Fruit fly (Drosophila melanogaster) whole organism, embryonic: ENCODE measurements around the gene CG18622.

Experiments used
- Awh ChIP-seq: fragments of 200-800 bp; sonication (Bioruptor generic); IDR thresholded peaks from 2 replicates; pipeline ENCODE4, ENCODE4 v1.3.6; 2022; ENCODE audit warnings: missing biosample characterization, missing genetic modification characterization
- Bgb ChIP-seq: fragments of 200-800 bp; sonication (Bioruptor generic); IDR thresholded peaks from 2 replicates; pipeline ENCODE4 v1.3.6; 2022; ENCODE audit warnings: missing biosample characterization, missing genetic modification characterization; ENCODE audit not compliant: partially characterized antibody
- Blimp-1 ChIP-seq: fragments of 200-800 bp; sonication (Bioruptor generic); optimal IDR thresholded peaks from 3 replicates; lab custom pipeline; 2018; ENCODE audit warnings: missing biosample characterization, missing genetic modification characterization, mild to moderate bottlenecking, moderate library complexity, missing genetic modification reagents
- BtbVII ChIP-seq: fragments of 200-800 bp; sonication (Bioruptor generic); optimal IDR thresholded peaks from 3 replicates; lab custom pipeline; 2017; ENCODE audit warnings: missing biosample characterization, mild to moderate bottlenecking, missing genetic modification characterization
- CG10274 ChIP-seq: fragments of 200-800 bp; sonication (Bioruptor generic); optimal IDR thresholded peaks from 3 replicates; lab custom pipeline; 2017; ENCODE audit warnings: missing biosample characterization, mild to moderate bottlenecking, missing genetic modification characterization
- CG10431 ChIP-seq: fragments of 200-800 bp; sonication (Bioruptor generic); optimal IDR thresholded peaks from 3 replicates; lab custom pipeline; 2018; ENCODE audit warnings: missing biosample characterization, mild to moderate bottlenecking, missing genetic modification characterization
- CG11504 ChIP-seq: fragments of 200-800 bp; sonication (Bioruptor generic); optimal IDR thresholded peaks from 3 replicates; lab custom pipeline; 2019; ENCODE audit warnings: missing biosample characterization, mild to moderate bottlenecking, missing genetic modification characterization, moderate library complexity
- CG12155 ChIP-seq: fragments of 200-800 bp; sonication (Bioruptor generic); optimal IDR thresholded peaks from 3 replicates; lab custom pipeline; 2016; ENCODE audit warnings: missing biosample characterization, missing genetic modification characterization
- CG12769 ChIP-seq: fragments of 200-800 bp; sonication (Bioruptor generic); optimal IDR thresholded peaks from 2 replicates; lab custom pipeline; 2019; ENCODE audit warnings: missing biosample characterization, mild to moderate bottlenecking, missing genetic modification characterization, moderate library complexity
- CG12942 ChIP-seq: fragments of 200-800 bp; sonication (Bioruptor generic); optimal IDR thresholded peaks from 3 replicates; lab custom pipeline; 2016; ENCODE audit warnings: missing biosample characterization, missing genetic modification characterization
- CG13296 ChIP-seq: fragments of 200-800 bp; sonication (Bioruptor generic); optimal IDR thresholded peaks from 3 replicates; lab custom pipeline; 2018; ENCODE audit warnings: missing biosample characterization, mild to moderate bottlenecking, missing genetic modification characterization
- CG15269 ChIP-seq: fragments of 200-800 bp; sonication (Bioruptor generic); optimal IDR thresholded peaks from 2 replicates; lab custom pipeline; 2018; ENCODE audit warnings: missing biosample characterization, mild to moderate bottlenecking, missing genetic modification characterization, moderate library complexity
- CG15514 ChIP-seq: fragments of 200-800 bp; sonication (Bioruptor generic); optimal IDR thresholded peaks from 3 replicates; lab custom pipeline; 2017; ENCODE audit warnings: missing biosample characterization, missing genetic modification characterization, mild to moderate bottlenecking, moderate library complexity, missing genetic modification reagents
- CG17802 ChIP-seq: fragments of 200-800 bp; sonication (Bioruptor generic); optimal IDR thresholded peaks from 2 replicates; lab custom pipeline; 2018; ENCODE audit warnings: missing biosample characterization, mild to moderate bottlenecking, missing genetic modification characterization, moderate library complexity
- CG18599 ChIP-seq: fragments of 200-800 bp; sonication (Bioruptor generic); optimal IDR thresholded peaks from 3 replicates; lab custom pipeline; 2017; ENCODE audit warnings: missing biosample characterization, missing genetic modification characterization, mild to moderate bottlenecking, moderate library complexity, missing genetic modification reagents
- CG2116 ChIP-seq: fragments of 200-800 bp; sonication (Bioruptor generic); optimal IDR thresholded peaks from 3 replicates; lab custom pipeline; 2018; ENCODE audit warnings: missing biosample characterization, mild to moderate bottlenecking, missing genetic modification characterization
- CG2199 ChIP-seq: fragments of 200-800 bp; sonication (Bioruptor generic); IDR thresholded peaks from 3 replicates; pipeline ENCODE4 v1.3.6; 2022; ENCODE audit warnings: missing biosample characterization, missing genetic modification characterization
- CG3407 ChIP-seq: fragments of 200-800 bp; sonication (Bioruptor generic); optimal IDR thresholded peaks from 2 replicates; lab custom pipeline; 2018; ENCODE audit warnings: missing biosample characterization, mild to moderate bottlenecking, missing genetic modification characterization
- CG34422 ChIP-seq: fragments of 200-800 bp; sonication (Bioruptor generic); IDR thresholded peaks from 3 replicates; pipeline ENCODE4 v1.3.6; 2022; ENCODE audit warnings: missing biosample characterization, missing genetic modification characterization
- CG3847 ChIP-seq: fragments of 200-800 bp; sonication (Bioruptor generic); IDR thresholded peaks from 2 replicates; pipeline ENCODE4 v1.3.6; 2022; ENCODE audit warnings: missing biosample characterization, missing genetic modification characterization
- CG4854 ChIP-seq: fragments of 200-800 bp; sonication (Bioruptor generic); optimal IDR thresholded peaks from 2 replicates; lab custom pipeline; 2016; ENCODE audit warnings: missing biosample characterization, missing genetic modification characterization, inconsistent platforms
- CG6683 ChIP-seq: fragments of 200-800 bp; sonication (Bioruptor generic); optimal IDR thresholded peaks from 2 replicates; lab custom pipeline; 2017; ENCODE audit warnings: missing biosample characterization, mild to moderate bottlenecking, missing genetic modification characterization, missing genetic modification reagents
- CG7786 ChIP-seq: fragments of 200-800 bp; sonication (Bioruptor generic); optimal IDR thresholded peaks from 2 replicates; lab custom pipeline; 2016; ENCODE audit warnings: missing biosample characterization, missing genetic modification characterization
- CG7839 ChIP-seq: fragments of 200-800 bp; sonication (Bioruptor generic); optimal IDR thresholded peaks from 3 replicates; lab custom pipeline; 2018; ENCODE audit warnings: missing biosample characterization, mild to moderate bottlenecking, missing genetic modification characterization, moderate library complexity
- CG8089 ChIP-seq: fragments of 200-800 bp; sonication (Bioruptor generic); optimal IDR thresholded peaks from 3 replicates; lab custom pipeline; 2016; ENCODE audit warnings: missing biosample characterization, missing genetic modification characterization
- CG8388 ChIP-seq: fragments of 200-800 bp; sonication (Bioruptor generic); optimal IDR thresholded peaks from 2 replicates; lab custom pipeline; 2019; ENCODE audit warnings: missing biosample characterization, mild to moderate bottlenecking, missing genetic modification characterization, moderate library complexity
- Dbx ChIP-seq: fragments of 200-800 bp; sonication (Bioruptor generic); IDR thresholded peaks from 3 replicates; pipeline ENCODE4 v1.3.6; 2022; ENCODE audit warnings: missing biosample characterization, missing genetic modification characterization
- Deaf1 ChIP-seq: fragments of 200-800 bp; optimal IDR thresholded peaks from 3 replicates; lab custom pipeline; 2019; ENCODE audit warnings: missing biosample characterization, mild to moderate bottlenecking, missing genetic modification characterization, moderate library complexity
- E2f1 ChIP-seq: fragments of 200-800 bp; sonication (Bioruptor generic); IDR thresholded peaks from 2 replicates; pipeline ENCODE4 v1.3.6; 2022; ENCODE audit warnings: missing biosample characterization, missing genetic modification characterization
- E2f2 ChIP-seq: fragments of 200-800 bp; sonication (Bioruptor generic); IDR thresholded peaks from 2 replicates; pipeline ENCODE4 v1.3.6; 2022; ENCODE audit warnings: missing biosample characterization, missing genetic modification characterization
- NFAT ChIP-seq: fragments of 200-800 bp; sonication (Bioruptor generic); IDR thresholded peaks from 2 replicates; pipeline ENCODE4 v1.3.6; 2022; ENCODE audit warnings: missing biosample characterization, missing genetic modification characterization
- PHDP ChIP-seq: fragments of 200-800 bp; sonication (Bioruptor generic); optimal IDR thresholded peaks from 3 replicates; lab custom pipeline; 2018; ENCODE audit warnings: missing biosample characterization, mild to moderate bottlenecking, missing genetic modification characterization, moderate library complexity
- Sox102F ChIP-seq: fragments of 200-800 bp; sonication (Bioruptor generic); optimal IDR thresholded peaks from 2 replicates; lab custom pipeline; 2018; ENCODE audit warnings: missing biosample characterization, mild to moderate bottlenecking, missing genetic modification characterization, moderate library complexity
- Ssrp ChIP-seq: fragments of 200-800 bp; sonication (Bioruptor generic); optimal IDR thresholded peaks from 2 replicates; lab custom pipeline; 2018; ENCODE audit warnings: missing biosample characterization, mild to moderate bottlenecking, missing genetic modification characterization, moderate library complexity
- amos ChIP-seq: fragments of 200-800 bp; sonication (Bioruptor generic); IDR thresholded peaks from 2 replicates; pipeline ENCODE4 v1.3.6; 2022; ENCODE audit warnings: missing biosample characterization, missing genetic modification characterization; ENCODE audit not compliant: partially characterized antibody
- bab2 ChIP-seq: fragments of 200-800 bp; sonication (Bioruptor generic); optimal IDR thresholded peaks from 2 replicates; lab custom pipeline; 2016; ENCODE audit warnings: missing biosample characterization, missing genetic modification characterization
- bigmax ChIP-seq: fragments of 200-800 bp; sonication (Bioruptor generic); optimal IDR thresholded peaks from 2 replicates; lab custom pipeline; 2018; ENCODE audit warnings: missing biosample characterization, mild to moderate bottlenecking, missing genetic modification characterization
- caup ChIP-seq: fragments of 200-800 bp; sonication (Bioruptor generic); optimal IDR thresholded peaks from 3 replicates; lab custom pipeline; 2017; ENCODE audit warnings: missing biosample characterization, mild to moderate bottlenecking, missing genetic modification characterization, moderate library complexity; ENCODE audit not compliant: severe bottlenecking
- chm ChIP-seq: fragments of 200-800 bp; sonication (Bioruptor generic); IDR thresholded peaks from 2 replicates; pipeline ENCODE4 v1.3.6; 2022; ENCODE audit warnings: missing biosample characterization, missing genetic modification characterization
- crol ChIP-seq: fragments of 200-800 bp; sonication (Bioruptor generic); IDR thresholded peaks from 2 replicates; pipeline ENCODE4 v1.3.6; 2022; ENCODE audit warnings: missing biosample characterization, missing genetic modification characterization
- fd64A ChIP-seq: fragments of 200-800 bp; sonication (Bioruptor generic); optimal IDR thresholded peaks from 3 replicates; lab custom pipeline; 2018; ENCODE audit warnings: missing biosample characterization, mild to moderate bottlenecking, missing genetic modification characterization
- fd96Cb ChIP-seq: fragments of 200-800 bp; sonication (Bioruptor generic); optimal IDR thresholded peaks from 2 replicates; lab custom pipeline; 2018; ENCODE audit warnings: missing biosample characterization, mild to moderate bottlenecking, missing genetic modification characterization, moderate library complexity
- hth ChIP-seq: fragments of >200 bp; optimal IDR thresholded peaks from 2 replicates; lab custom pipeline; 2017; ENCODE audit warnings: inconsistent platforms
- nerfin-2 ChIP-seq: fragments of 200-800 bp; sonication (Bioruptor generic); IDR thresholded peaks from 2 replicates; pipeline ENCODE4 v1.3.6; 2022; ENCODE audit warnings: missing biosample characterization, missing genetic modification characterization; ENCODE audit not compliant: partially characterized antibody
- nom ChIP-seq: fragments of 200-800 bp; sonication (Bioruptor generic); optimal IDR thresholded peaks from 2 replicates; lab custom pipeline; 2017; ENCODE audit warnings: missing biosample characterization, missing genetic modification characterization, mild to moderate bottlenecking, moderate library complexity, missing genetic modification reagents
- stc ChIP-seq: fragments of 200-800 bp; sonication (Bioruptor generic); IDR thresholded peaks from 2 replicates; pipeline ENCODE4 v1.3.6; 2022; ENCODE audit warnings: missing biosample characterization, missing genetic modification characterization
- tio ChIP-seq: fragments of 200-800 bp; sonication (Bioruptor generic); optimal IDR thresholded peaks from 2 replicates; lab custom pipeline; 2017; ENCODE audit warnings: missing biosample characterization, missing genetic modification characterization, inconsistent platforms
- zfh1 ChIP-seq: fragments of 200-800 bp; sonication (Bioruptor generic); IDR thresholded peaks from 3 replicates; pipeline ENCODE4 v1.3.6; 2022; ENCODE audit warnings: missing biosample characterization, missing genetic modification characterization

Gene CG18622

DNA sequence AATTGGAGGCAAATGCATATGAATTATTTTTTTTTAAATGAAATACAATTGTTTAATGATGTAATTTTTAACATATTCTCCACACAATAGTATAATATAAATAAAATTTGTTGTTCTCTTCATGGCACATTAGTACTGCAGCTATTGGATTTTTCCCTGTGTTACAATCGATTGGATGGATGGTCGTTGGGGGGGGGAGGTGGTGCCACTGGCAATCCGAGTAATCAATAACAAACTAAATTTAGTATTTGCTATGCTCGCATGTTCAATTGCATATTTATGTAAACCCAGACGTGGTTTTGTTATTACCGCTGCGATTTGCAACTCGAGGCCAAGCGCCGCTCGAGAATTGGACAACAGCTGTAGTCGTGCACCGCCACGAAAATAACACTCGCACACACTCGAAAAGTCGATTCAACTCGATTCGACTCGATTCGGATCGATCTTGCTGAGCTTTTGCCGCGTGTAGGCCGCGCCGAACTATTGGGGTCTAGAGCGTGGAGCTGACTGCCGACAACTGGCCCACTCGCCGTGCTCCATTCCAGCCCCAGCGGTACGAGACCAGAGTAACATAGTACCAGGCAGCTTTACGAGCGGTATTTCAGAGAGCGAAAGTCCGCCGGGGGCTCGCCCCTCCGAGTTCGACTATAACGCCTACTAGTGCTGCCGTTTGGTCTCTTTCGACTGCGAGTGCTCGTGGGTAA, at the start of gene CG18622 (continued):
- peak; percentile 88 for TF ChIP-seq Deaf1
- peak; percentile 6 for TF ChIP-seq fd96Cb (tag; lab: Kevin White, UChicago)
- peak; percentile 34; the same call in 1 of the 3 replicates for TF ChIP-seq CG34422
- no peak for TF ChIP-seq hth
- no peak for TF ChIP-seq CG8388 (GFP tag; lab: Kevin White, UChicago)
- peak; percentile 15 for TF ChIP-seq nom
- no peak for TF ChIP-seq PHDP (tag; lab: Kevin White, UChicago)
- peak; percentile 45; the same call in 1 of the 2 replicates for TF ChIP-seq chm (GFP tag; lab: Robert Waterston, UW)
- TF ChIP-seq Blimp-1: peak; percentile 74
- no peak for TF ChIP-seq CG8089
- no peak for TF ChIP-seq CG3847 (GFP tag; lab: Robert Waterston, UW)
- peak; percentile 30 for TF ChIP-seq CG15514 (GFP tag; lab: Kevin White, UChicago)
- no peak for TF ChIP-seq fd64A (GFP tag; lab: Kevin White, UChicago)
- peak; percentile 28 for TF ChIP-seq Sox102F
- no peak for TF ChIP-seq stc (GFP tag; lab: Robert Waterston, UW)
- TF ChIP-seq CG6683: no peak
- peak; percentile 33 for TF ChIP-seq caup
- TF ChIP-seq CG15269 (tag; lab: Kevin White, UChicago): no peak
- no peak for TF ChIP-seq CG17802 (tag; lab: Kevin White, UChicago)
- peak; percentile 28 for TF ChIP-seq CG18599 (GFP tag; lab: Kevin White, UChicago)
- TF ChIP-seq CG11504 (tag; lab: Kevin White, UChicago): peak; percentile 45
- TF ChIP-seq Awh (GFP tag; lab: Robert Waterston, UW): 0 out of 2 replicates have a peak, but pooled peaks have one; percentile 43
- peak; percentile 51; the same call in 1 of the 2 replicates for TF ChIP-seq amos (GFP tag; lab: Robert Waterston, UW)
- TF ChIP-seq zfh1 (GFP tag; lab: Robert Waterston, UW): no peak
- TF ChIP-seq CG2116 (GFP tag; lab: Kevin White, UChicago): no peak
- no peak for TF ChIP-seq bab2 (GFP tag; lab: Kevin White, UChicago)
- no peak for TF ChIP-seq CG7786 (GFP tag; lab: Kevin White, UChicago)
- no peak for TF ChIP-seq CG12942 (GFP tag; lab: Kevin White, UChicago)
- TF ChIP-seq CG7839: peak; percentile 38
- TF ChIP-seq nerfin-2 (GFP tag; lab: Robert Waterston, UW): 0 out of 2 replicates have a peak, but pooled peaks have one; percentile 19
- peak; percentile 74; the same call in 2 of the 3 replicates for TF ChIP-seq Dbx
- TF ChIP-seq bigmax (GFP tag; lab: Kevin White, UChicago): no peak
- TF ChIP-seq E2f1: no peak
- no peak for TF ChIP-seq CG4854 (GFP tag; lab: Kevin White, UChicago)
- no peak for TF ChIP-seq CG10431 (GFP tag; lab: Kevin White, UChicago)
- peak; percentile 54 for TF ChIP-seq CG12769 (tag; lab: Kevin White, UChicago)
- peak; percentile 62 for TF ChIP-seq crol (GFP tag; lab: Robert Waterston, UW)
- TF ChIP-seq CG2199 (GFP tag; lab: Robert Waterston, UW): peak; percentile 11; the same call in 1 of the 3 replicates
- no peak for TF ChIP-seq E2f2 (GFP tag; lab: Robert Waterston, UW)
- TF ChIP-seq CG10274 (GFP tag; lab: Kevin White, UChicago): no peak
- TF ChIP-seq Bgb (GFP tag; lab: Robert Waterston, UW): peak; percentile 74; the same call in 1 of the 2 replicates
- no peak for TF ChIP-seq tio (GFP tag; lab: Kevin White, UChicago)
- no peak for TF ChIP-seq NFAT (GFP tag; lab: Robert Waterston, UW)
- TF ChIP-seq CG13296 (GFP tag; lab: Kevin White, UChicago): no peak
- TF ChIP-seq Ssrp (tag; lab: Kevin White, UChicago): peak; percentile 36
- no peak for TF ChIP-seq CG12155 (GFP tag; lab: Kevin White, UChicago)
- TF ChIP-seq CG3407 (GFP tag; lab: Kevin White, UChicago): peak; percentile 4
- no peak for TF ChIP-seq BtbVII
